Fruit fly (Drosophila melanogaster) whole organism, embryonic: Measurements from ENCODE around the gene Lamtor4.

Experiments used
- Ada2b ChIP-seq: fragments of 200-800 bp; sonication (Bioruptor generic); IDR thresholded peaks from 2 replicates; pipeline ENCODE4 v1.3.6; 2022; ENCODE audit warnings: missing biosample characterization, missing genetic modification characterization
- Atf6 ChIP-seq: fragments of 200-800 bp; sonication (Bioruptor generic); IDR thresholded peaks from 2 replicates; pipeline ENCODE4 v1.3.6; 2022; ENCODE audit warnings: missing biosample characterization, missing genetic modification characterization
- CG11085 ChIP-seq: fragments of 200-800 bp; sonication (Bioruptor generic); IDR thresholded peaks from 2 replicates; pipeline ENCODE4 v1.3.6; 2022; ENCODE audit warnings: missing biosample characterization, missing genetic modification characterization
- CG13424 ChIP-seq: fragments of 200-800 bp; sonication (Bioruptor generic); optimal IDR thresholded peaks from 2 replicates; lab custom pipeline; 2019; ENCODE audit warnings: missing biosample characterization, mild to moderate bottlenecking, missing genetic modification characterization, moderate library complexity
- CG15479 ChIP-seq: fragments of 200-800 bp; sonication (Bioruptor generic); optimal IDR thresholded peaks from 3 replicates; lab custom pipeline; 2019; ENCODE audit warnings: missing biosample characterization, mild to moderate bottlenecking, missing genetic modification characterization, moderate library complexity
- CG1602 ChIP-seq: fragments of 200-800 bp; sonication (Bioruptor generic); optimal IDR thresholded peaks from 3 replicates; lab custom pipeline; 2016; ENCODE audit warnings: missing biosample characterization, missing genetic modification characterization
- CG16779 ChIP-seq: fragments of 200-800 bp; sonication (Bioruptor generic); IDR thresholded peaks from 2 replicates; pipeline ENCODE4 v1.3.6; 2022; ENCODE audit warnings: missing biosample characterization, missing genetic modification characterization
- CG17568 ChIP-seq: fragments of 200-800 bp; sonication (Bioruptor generic); optimal IDR thresholded peaks from 2 replicates; lab custom pipeline; 2018; ENCODE audit warnings: missing biosample characterization, mild to moderate bottlenecking, missing genetic modification characterization, moderate library complexity
- CG18011 ChIP-seq: fragments of 200-800 bp; sonication (Bioruptor generic); optimal IDR thresholded peaks from 2 replicates; lab custom pipeline; 2017; ENCODE audit warnings: missing biosample characterization, missing genetic modification characterization, mild to moderate bottlenecking, moderate library complexity, missing genotype
- CG33213 ChIP-seq: fragments of 200-800 bp; sonication (Bioruptor generic); optimal IDR thresholded peaks from 3 replicates; lab custom pipeline; 2016; ENCODE audit warnings: missing biosample characterization, missing genetic modification characterization
- CG3838 ChIP-seq: fragments of 200-800 bp; sonication (Bioruptor generic); optimal IDR thresholded peaks from 3 replicates; lab custom pipeline; 2016; ENCODE audit warnings: missing biosample characterization, missing genetic modification characterization
- CG4360 ChIP-seq: fragments of 200-800 bp; sonication (Bioruptor generic); IDR thresholded peaks from 2 replicates; pipeline ENCODE4 v1.3.6; 2022; ENCODE audit warnings: missing biosample characterization, missing genetic modification characterization
- CG6175 ChIP-seq: fragments of 200-800 bp; sonication (Bioruptor generic); IDR thresholded peaks from 3 replicates; pipeline ENCODE4 v1.3.6; 2022; ENCODE audit warnings: missing biosample characterization, missing genetic modification characterization
- CG6254 ChIP-seq: fragments of 200-800 bp; sonication (Bioruptor generic); optimal IDR thresholded peaks from 3 replicates; lab custom pipeline; 2017; ENCODE audit warnings: mild to moderate bottlenecking, missing biosample characterization, missing genetic modification reagents, missing genetic modification characterization
- CG6654 ChIP-seq: fragments of 200-800 bp; sonication (Bioruptor generic); optimal IDR thresholded peaks from 2 replicates; lab custom pipeline; 2017; ENCODE audit warnings: missing biosample characterization, mild to moderate bottlenecking, missing genetic modification characterization
- CG8478 ChIP-seq: fragments of >200 bp; optimal IDR thresholded peaks from 2 replicates; lab custom pipeline; 2018
- CG9817 ChIP-seq: fragments of 200-800 bp; sonication (Bioruptor generic); optimal IDR thresholded peaks from 2 replicates; lab custom pipeline; 2018; ENCODE audit warnings: missing biosample characterization, mild to moderate bottlenecking, missing genetic modification characterization, moderate library complexity
- CoRest ChIP-seq: fragments of 200-800 bp; sonication (Bioruptor generic); optimal IDR thresholded peaks from 3 replicates; lab custom pipeline; 2018; ENCODE audit warnings: missing biosample characterization, mild to moderate bottlenecking, missing genetic modification characterization, moderate library complexity
- D19B ChIP-seq: fragments of 200-800 bp; sonication (Bioruptor generic); optimal IDR thresholded peaks from 2 replicates; lab custom pipeline; 2017; ENCODE audit warnings: missing biosample characterization, mild to moderate bottlenecking, missing genetic modification characterization
- Dll ChIP-seq: fragments of 200-800 bp; sonication (Bioruptor generic); IDR thresholded peaks from 4 replicates; pipeline ENCODE4 v1.3.6; 2022; ENCODE audit warnings: missing biosample characterization, missing genetic modification characterization; ENCODE audit not compliant: partially characterized antibody
- E2f2 ChIP-seq: fragments of 200-800 bp; sonication (Bioruptor generic); IDR thresholded peaks from 2 replicates; pipeline ENCODE4 v1.3.6; 2022; ENCODE audit warnings: missing biosample characterization, missing genetic modification characterization
- Gug ChIP-seq: fragments of 200-800 bp; sonication (Bioruptor generic); IDR thresholded peaks from 4 replicates; pipeline ENCODE4 v1.3.6; 2022; ENCODE audit warnings: missing biosample characterization, missing genetic modification characterization
- HLHmδ ChIP-seq: fragments of 200-800 bp; sonication (Bioruptor generic); optimal IDR thresholded peaks from 2 replicates; lab custom pipeline; 2018; ENCODE audit warnings: missing biosample characterization, mild to moderate bottlenecking, missing genetic modification characterization, moderate library complexity
- Jarid2 ChIP-seq: fragments of 200-800 bp; sonication (Bioruptor generic); optimal IDR thresholded peaks from 3 replicates; lab custom pipeline; 2017; ENCODE audit warnings: mild to moderate bottlenecking, missing biosample characterization, missing genetic modification reagents, missing genetic modification characterization
- Med ChIP-seq: fragments of 200-800 bp; sonication (Bioruptor generic); peaks from one replicate; lab custom pipeline; 2016; ENCODE audit warnings: missing biosample characterization, missing genetic modification characterization, mild to moderate bottlenecking, inconsistent platforms, moderate library complexity
- Mes4 ChIP-seq: fragments of 200-800 bp; sonication (Bioruptor generic); optimal IDR thresholded peaks from 2 replicates; lab custom pipeline; 2016; ENCODE audit warnings: missing biosample characterization, missing genetic modification characterization
- NK7.1 ChIP-seq: fragments of 200-800 bp; sonication (Bioruptor generic); optimal IDR thresholded peaks from 3 replicates; lab custom pipeline; 2016; ENCODE audit warnings: missing biosample characterization, missing genetic modification characterization
- Optix ChIP-seq: fragments of 200-800 bp; sonication (Bioruptor generic); IDR thresholded peaks from 3 replicates; pipeline ENCODE4 v1.3.6; 2022; ENCODE audit warnings: missing biosample characterization, missing genetic modification characterization
- Scr ChIP-seq: fragments of 200-800 bp; sonication (Bioruptor generic); IDR thresholded peaks from 2 replicates; pipeline ENCODE4 v1.3.6; 2022; ENCODE audit warnings: missing biosample characterization, missing genetic modification characterization; ENCODE audit not compliant: partially characterized antibody
- Sry-β ChIP-seq: fragments of 200-800 bp; sonication (Bioruptor generic); optimal IDR thresholded peaks from 2 replicates; lab custom pipeline; 2018; ENCODE audit warnings: missing biosample characterization, mild to moderate bottlenecking, missing genetic modification characterization, moderate library complexity
- ato ChIP-seq: fragments of 200-800 bp; sonication (Bioruptor generic); IDR thresholded peaks from 2 replicates; pipeline ENCODE4 v1.3.6; 2022; ENCODE audit warnings: missing biosample characterization, missing genetic modification characterization; ENCODE audit not compliant: partially characterized antibody
- cg ChIP-seq: fragments of 200-800 bp; sonication (Bioruptor generic); optimal IDR thresholded peaks from 3 replicates; lab custom pipeline; 2019; ENCODE audit warnings: missing biosample characterization, mild to moderate bottlenecking, missing genetic modification characterization, moderate library complexity
- ci ChIP-seq: fragments of 200-800 bp; sonication (Bioruptor generic); IDR thresholded peaks from 3 replicates; pipeline ENCODE4 v1.3.6; 2022; ENCODE audit warnings: missing biosample characterization, missing genetic modification characterization
- dysf ChIP-seq: fragments of 200-800 bp; sonication (Bioruptor generic); IDR thresholded peaks from 3 replicates; pipeline ENCODE4 v1.3.6; 2022; ENCODE audit warnings: missing biosample characterization, missing genetic modification characterization
- gcm ChIP-seq: fragments of 200-800 bp; sonication (Bioruptor generic); optimal IDR thresholded peaks from 2 replicates; lab custom pipeline; 2019; ENCODE audit warnings: missing biosample characterization, mild to moderate bottlenecking, missing genetic modification characterization, moderate library complexity
- kni ChIP-seq: fragments of 200-800 bp; sonication (Bioruptor generic); optimal IDR thresholded peaks from 3 replicates; lab custom pipeline; 2017; ENCODE audit warnings: mild to moderate bottlenecking, missing biosample characterization, missing genetic modification reagents, missing genetic modification characterization
- lbe ChIP-seq: fragments of 200-800 bp; sonication (Bioruptor generic); optimal IDR thresholded peaks from 2 replicates; lab custom pipeline; 2016; ENCODE audit warnings: missing biosample characterization, mild to moderate bottlenecking, missing genetic modification characterization
- shn ChIP-seq: fragments of 200-800 bp; sonication (Bioruptor generic); optimal IDR thresholded peaks from 3 replicates; lab custom pipeline; 2016; ENCODE audit warnings: missing biosample characterization, missing genetic modification characterization
- tio ChIP-seq: fragments of 200-800 bp; sonication (Bioruptor generic); optimal IDR thresholded peaks from 2 replicates; lab custom pipeline; 2017; ENCODE audit warnings: missing biosample characterization, missing genetic modification characterization, inconsistent platforms
- usp ChIP-seq: fragments of >200 bp; optimal IDR thresholded peaks from 2 replicates; lab custom pipeline; 2017; ENCODE audit warnings: missing biosample characterization, missing genetic modification characterization
- vvl ChIP-seq: fragments of 200-800 bp; sonication (Bioruptor generic); IDR thresholded peaks from 2 replicates; pipeline ENCODE4 v1.3.6; 2022; ENCODE audit warnings: missing biosample characterization, missing genetic modification characterization
- yki ChIP-seq: fragments of >200 bp; optimal IDR thresholded peaks from 3 replicates; lab custom pipeline; 2018
- z ChIP-seq: fragments of 200-800 bp; sonication (Bioruptor generic); IDR thresholded peaks from 3 replicates; pipeline ENCODE4 v1.3.6; 2022; ENCODE audit warnings: missing biosample characterization, missing genetic modification characterization
- zen ChIP-seq: fragments of 200-800 bp; sonication (Bioruptor generic); optimal IDR thresholded peaks from 3 replicates; lab custom pipeline; 2018; ENCODE audit warnings: missing biosample characterization, mild to moderate bottlenecking, missing genetic modification characterization, moderate library complexity

Gene Lamtor4

dm6 chr3L:3875996-3876395, 20.7 kb upstream of the Lamtor4 start (continued):
- peak; percentile 55 for TF ChIP-seq vvl (GFP tag; lab: Robert Waterston, UW)

DNA sequence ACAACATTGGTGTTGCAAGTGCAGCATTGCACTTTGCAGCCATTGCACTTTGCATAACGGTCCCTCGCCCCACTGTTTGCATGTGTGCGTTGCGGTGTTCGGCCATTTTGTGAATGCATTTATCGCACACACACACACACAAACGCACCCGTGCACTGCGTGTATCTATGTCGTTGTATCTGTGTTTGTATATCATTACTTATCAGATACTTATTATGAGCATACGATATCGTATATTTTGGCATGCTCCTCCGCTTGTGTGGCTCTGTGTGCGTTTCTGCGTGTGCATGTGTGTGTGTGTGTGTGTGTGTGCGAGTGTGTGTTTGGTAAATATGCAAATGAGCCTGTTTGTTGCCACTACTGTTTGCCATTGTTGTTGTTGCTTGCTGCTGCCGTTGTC, 19.8 kb upstream of the Lamtor4 start:
- TF ChIP-seq Mes4 (GFP tag; lab: Kevin White, UChicago) (no peak), gcm (GFP tag; lab: Kevin White, UChicago) (no peak), dysf (no peak), D19B (GFP tag; lab: Kevin White, UChicago) (no peak), Med (GFP tag; lab: Kevin White, UChicago) (peak; percentile 34), CG4360 (GFP tag; lab: Robert Waterston, UW) (peak; percentile 79), Gug (no peak), vvl (GFP tag; lab: Robert Waterston, UW) (peak; percentile 65; the same call in 1 of the 2 replicates), usp (GFP tag; lab: Kevin White, UChicago) (no peak), CG33213 (GFP tag; lab: Kevin White, UChicago) (no peak), CG13424 (tag; lab: Kevin White, UChicago) (no peak), HLHmδ (GFP tag; lab: Kevin White, UChicago) (peak; percentile 7), z (GFP tag; lab: Robert Waterston, UW) (peak; percentile 60; the same call in 1 of the 3 replicates), Ada2b (no peak), shn (GFP tag; lab: Kevin White, UChicago) (no peak), yki (lab: Kevin White, UChicago) (no peak), zen (tag; lab: Kevin White, UChicago) (peak; percentile 57), CG11085 (GFP tag; lab: Robert Waterston, UW) (no peak), tio (GFP tag; lab: Kevin White, UChicago) (no peak), Optix (GFP tag; lab: Robert Waterston, UW) (no peak), Dll (GFP tag; lab: Robert Waterston, UW) (0 out of 4 replicates have a peak, but pooled peaks have one; percentile 16), CG16779 (no peak), CG17568 (GFP tag; lab: Kevin White, UChicago) (no peak), CG6254 (GFP tag; lab: Kevin White, UChicago) (peak; percentile 2), lbe (GFP tag; lab: Kevin White, UChicago) (no peak), CoRest (tag; lab: Kevin White, UChicago) (no peak), CG3838 (GFP tag; lab: Kevin White, UChicago) (no peak), Scr (GFP tag; lab: Robert Waterston, UW) (no peak), Atf6 (GFP tag; lab: Robert Waterston, UW) (no peak), CG8478 (lab: Kevin White, UChicago) (peak; percentile 66), CG6175 (no peak), CG18011 (GFP tag; lab: Kevin White, UChicago) (no peak), kni (GFP tag; lab: Kevin White, UChicago) (peak; percentile 34), E2f2 (GFP tag; lab: Robert Waterston, UW) (no peak), CG6654 (no peak), Sry-β (GFP tag; lab: Kevin White, UChicago) (no peak), ci (GFP tag; lab: Robert Waterston, UW) (0 out of 3 replicates have a peak, but pooled peaks have one; percentile 9), NK7.1 (GFP tag; lab: Kevin White, UChicago) (no peak), CG9817 (tag; lab: Kevin White, UChicago) (no peak), cg (GFP tag; lab: Kevin White, UChicago) (peak; percentile 77), CG15479 (GFP tag; lab: Kevin White, UChicago) (peak; percentile 79), CG1602 (GFP tag; lab: Kevin White, UChicago) (no peak), Jarid2 (GFP tag; lab: Kevin White, UChicago) (no peak), ato (GFP tag; lab: Robert Waterston, UW) (no peak)
- TF ChIP-seq, all 482 proteins: peak for 13
